Worm (Caenorhabditis elegans) whole organism, L4 larva: Measurements from ENCODE around the gene pnn-1.

Source experiments
- F37D6.2 ChIP-seq: sonication (generic microtip); optimal IDR thresholded peaks from 2 replicates; lab custom pipeline; 2016; ENCODE audit warnings: mild to moderate bottlenecking, missing genetic modification characterization, missing compliant biosample characterization
- F44E2.7 ChIP-seq: fragments of 200-800 bp; sonication (Bioruptor generic); IDR thresholded peaks from 2 replicates; pipeline ENCODE4 v2.1.2; 2022; ENCODE audit warnings: missing genetic modification characterization, missing compliant biosample characterization
- R02D3.7 ChIP-seq: fragments of 150-350 bp; sonication (generic microtip); optimal IDR thresholded peaks from 3 replicates; lab custom pipeline; 2014; ENCODE audit warnings: missing biosample characterization, missing genetic modification characterization
- T20F7.1 ChIP-seq: fragments of 200-800 bp; sonication (Bioruptor generic); optimal IDR thresholded peaks from 2 replicates; lab custom pipeline; 2018; ENCODE audit warnings: mild to moderate bottlenecking, missing genetic modification characterization, missing compliant biosample characterization
- T26A8.4 ChIP-seq: fragments of 200-800 bp; sonication (Bioruptor generic); IDR thresholded peaks from 2 replicates; pipeline ENCODE4 v1.3.6; 2022; ENCODE audit warnings: missing genetic modification characterization, missing compliant biosample characterization
- Y105C5A.15 ChIP-seq: fragments of 200-800 bp; sonication (Bioruptor generic); IDR thresholded peaks from 2 replicates; pipeline ENCODE4 v1.3.6; 2022; ENCODE audit warnings: missing genetic modification characterization, missing compliant biosample characterization
- Y48G9A.11 ChIP-seq: fragments of 200-800 bp; sonication (Bioruptor generic); IDR thresholded peaks from 2 replicates; pipeline ENCODE4 v1.3.6; 2022; ENCODE audit warnings: missing genetic modification reagents, missing genetic modification characterization, missing compliant biosample characterization
- Y5F2A.4 ChIP-seq: fragments of 200-800 bp; sonication (Bioruptor generic); optimal IDR thresholded peaks from 2 replicates; lab custom pipeline; 2018; ENCODE audit warnings: mild to moderate bottlenecking, missing genetic modification characterization, missing compliant biosample characterization
- ZK546.5 ChIP-seq, 2 experiments: sonication (generic microtip); optimal IDR thresholded peaks; 2 replicates each; lab custom pipeline; 2017; ENCODE audit warnings: missing biosample characterization in 2 of 2, missing genetic modification characterization in 2 of 2
- aha-1 ChIP-seq: fragments of 150-350 bp; peaks from one replicate; lab custom pipeline; 2014; ENCODE audit warnings: missing biosample characterization, missing genetic modification characterization
- aly-2 ChIP-seq: sonication (generic microtip); optimal IDR thresholded peaks from 2 replicates; lab custom pipeline; 2018; ENCODE audit warnings: missing biosample characterization, missing genetic modification characterization
- attf-4 ChIP-seq: sonication (generic microtip); optimal IDR thresholded peaks from 3 replicates; lab custom pipeline; 2017; ENCODE audit warnings: missing biosample characterization, missing genetic modification characterization
- ceh-28 ChIP-seq: fragments of 150-350 bp; optimal IDR thresholded peaks from 2 replicates; lab custom pipeline; 2014; ENCODE audit warnings: missing biosample characterization, missing genetic modification reagents, missing genetic modification characterization
- ceh-62 ChIP-seq: sonication (generic microtip); optimal IDR thresholded peaks from 2 replicates; lab custom pipeline; 2017; ENCODE audit warnings: missing biosample characterization, missing genetic modification characterization
- ceh-82 ChIP-seq: sonication (generic microtip); optimal IDR thresholded peaks from 2 replicates; lab custom pipeline; 2017; ENCODE audit warnings: missing biosample characterization, missing genetic modification characterization
- ces-1 ChIP-seq: fragments of 150-350 bp; sonication (generic microtip); optimal IDR thresholded peaks from 4 replicates; lab custom pipeline; 2014; ENCODE audit warnings: missing biosample characterization, missing genetic modification reagents, missing genetic modification characterization
- daf-12 ChIP-seq: fragments of 150-350 bp; optimal IDR thresholded peaks from 2 replicates; lab custom pipeline; 2014; ENCODE audit warnings: missing biosample characterization, missing genetic modification reagents, missing genetic modification characterization
- daf-8 ChIP-seq: fragments of 200-800 bp; sonication (Bioruptor generic); IDR thresholded peaks from 2 replicates; pipeline ENCODE4 v1.3.6; 2022; ENCODE audit warnings: missing genetic modification characterization, missing compliant biosample characterization
- dmd-9 ChIP-seq: fragments of 200-800 bp; sonication (Bioruptor generic); IDR thresholded peaks from 2 replicates; pipeline ENCODE4 v1.3.6; 2022; ENCODE audit warnings: missing genetic modification reagents, missing genetic modification characterization, missing compliant biosample characterization
- dpl-1 ChIP-seq: fragments of 150-350 bp; optimal IDR thresholded peaks from 2 replicates; lab custom pipeline; 2014; ENCODE audit warnings: missing biosample characterization, missing genetic modification reagents, missing genetic modification characterization
- dve-1 ChIP-seq: sonication (generic microtip); optimal IDR thresholded peaks from 2 replicates; lab custom pipeline; 2017; ENCODE audit warnings: antibody characterized with exemption, mild to moderate bottlenecking, missing genetic modification characterization, missing compliant biosample characterization; ENCODE audit not compliant: insufficient read depth
- egl-27 ChIP-seq: sonication (generic microtip); optimal IDR thresholded peaks from 3 replicates; lab custom pipeline; 2017; ENCODE audit warnings: missing biosample characterization, missing genetic modification reagents, missing genetic modification characterization
- fos-1 ChIP-seq: fragments of 150-350 bp; optimal IDR thresholded peaks from 2 replicates; lab custom pipeline; 2014; ENCODE audit warnings: missing biosample characterization, missing genetic modification characterization
- gei-8 ChIP-seq: fragments of 200-800 bp; sonication (Bioruptor generic); optimal IDR thresholded peaks from 2 replicates; lab custom pipeline; 2018; ENCODE audit warnings: mild to moderate bottlenecking, missing genetic modification characterization, missing compliant biosample characterization
- hmg-1.1 ChIP-seq: fragments of 200-800 bp; sonication (Bioruptor generic); IDR thresholded peaks from 2 replicates; pipeline ENCODE4 v1.3.6; 2022; ENCODE audit warnings: missing genetic modification reagents, missing genetic modification characterization, missing compliant biosample characterization
- lim-7 ChIP-seq: fragments of 200-800 bp; sonication (Bioruptor generic); IDR thresholded peaks from 2 replicates; pipeline ENCODE4 v1.3.6; 2022; ENCODE audit warnings: missing genetic modification characterization, missing compliant biosample characterization
- lin-38 ChIP-seq: fragments of 200-800 bp; sonication (Bioruptor generic); IDR thresholded peaks from 2 replicates; pipeline ENCODE4 v1.3.6; 2022; ENCODE audit warnings: missing genetic modification reagents, missing genetic modification characterization, missing compliant biosample characterization
- lin-39 ChIP-seq: fragments of 150-350 bp; optimal IDR thresholded peaks from 2 replicates; lab custom pipeline; 2014; ENCODE audit warnings: missing biosample characterization, missing genetic modification reagents, missing genetic modification characterization
- lsy-2 ChIP-seq, 2 experiments: fragments of 150-350 bp in 1 of 2; sonication (generic microtip) in 1 of 2; optimal IDR thresholded peaks; 2 replicates each; lab custom pipeline; 2014 to 2017; ENCODE audit warnings: missing biosample characterization in 2 of 2, missing genetic modification characterization in 2 of 2
- madf-5 ChIP-seq, 2 experiments: fragments of 200-800 bp; sonication (Bioruptor generic); IDR thresholded peaks; 2 replicates each; pipeline ENCODE4 v1.3.6; 2022; ENCODE audit warnings: missing compliant biosample characterization in 2 of 2, missing genetic modification characterization in 2 of 2
- mes-2 ChIP-seq: sonication (generic microtip); optimal IDR thresholded peaks from 2 replicates; lab custom pipeline; 2016; ENCODE audit warnings: missing genotype, mild to moderate bottlenecking, missing genetic modification characterization, missing compliant biosample characterization; ENCODE audit not compliant: poor library complexity, severe bottlenecking
- nhr-11 ChIP-seq: fragments of 150-350 bp; optimal IDR thresholded peaks from 2 replicates; lab custom pipeline; 2014; ENCODE audit warnings: missing biosample characterization, missing genetic modification characterization
- nhr-111 ChIP-seq: fragments of 200-800 bp; sonication (Bioruptor generic); optimal IDR thresholded peaks from 2 replicates; lab custom pipeline; 2018; ENCODE audit warnings: mild to moderate bottlenecking, missing genetic modification characterization, missing compliant biosample characterization
- nhr-237 ChIP-seq: sonication (generic microtip); optimal IDR thresholded peaks from 2 replicates; lab custom pipeline; 2017; ENCODE audit warnings: missing biosample characterization, missing genetic modification characterization
- nhr-25 ChIP-seq: sonication (generic microtip); optimal IDR thresholded peaks from 2 replicates; lab custom pipeline; 2017; ENCODE audit warnings: missing genetic modification characterization, mild to moderate bottlenecking, missing compliant biosample characterization, antibody characterized with exemption, moderate library complexity, borderline replicate concordance; ENCODE audit not compliant: insufficient read depth
- nhr-28 ChIP-seq: fragments of 150-350 bp; optimal IDR thresholded peaks from 2 replicates; lab custom pipeline; 2014; ENCODE audit warnings: missing biosample characterization, missing genetic modification characterization
- nhr-42 ChIP-seq: fragments of 200-800 bp; sonication (Bioruptor generic); IDR thresholded peaks from 2 replicates; pipeline ENCODE4 v1.3.6; 2022; ENCODE audit warnings: missing genetic modification characterization, missing compliant biosample characterization
- nhr-48 ChIP-seq: sonication (generic microtip); optimal IDR thresholded peaks from 2 replicates; lab custom pipeline; 2016; ENCODE audit warnings: mild to moderate bottlenecking, missing genetic modification characterization, missing compliant biosample characterization
- nhr-6 ChIP-seq: fragments of 150-350 bp; optimal IDR thresholded peaks from 2 replicates; lab custom pipeline; 2014; ENCODE audit warnings: missing biosample characterization, missing genetic modification characterization
- nhr-76 ChIP-seq: fragments of 150-350 bp; optimal IDR thresholded peaks from 2 replicates; lab custom pipeline; 2014; ENCODE audit warnings: missing biosample characterization, missing genetic modification characterization
- php-3 ChIP-seq: fragments of 200-800 bp; sonication (Bioruptor generic); IDR thresholded peaks from 2 replicates; pipeline ENCODE4 v1.3.6; 2022; ENCODE audit warnings: missing genetic modification reagents, missing genetic modification characterization, missing compliant biosample characterization
- saeg-2 ChIP-seq: fragments of 200-800 bp; sonication (Bioruptor generic); IDR thresholded peaks from 2 replicates; pipeline ENCODE4 v1.3.6; 2022; ENCODE audit warnings: missing genetic modification reagents, missing genetic modification characterization, missing compliant biosample characterization
- sdz-12 ChIP-seq: fragments of 200-800 bp; sonication (Bioruptor generic); optimal IDR thresholded peaks from 2 replicates; lab custom pipeline; 2018; ENCODE audit warnings: mild to moderate bottlenecking, missing genetic modification characterization, missing compliant biosample characterization
- skn-1 ChIP-seq: fragments of 150-350 bp; optimal IDR thresholded peaks from 2 replicates; lab custom pipeline; 2014; ENCODE audit warnings: missing biosample characterization, missing genetic modification characterization
- snpc-4 ChIP-seq: fragments of 150-350 bp; optimal IDR thresholded peaks from 2 replicates; lab custom pipeline; 2014; ENCODE audit warnings: missing biosample characterization, missing genetic modification characterization
- unc-130 ChIP-seq: sonication (generic microtip); optimal IDR thresholded peaks from 2 replicates; lab custom pipeline; 2016; ENCODE audit warnings: missing genetic modification reagents, missing genetic modification characterization, missing compliant biosample characterization
- unc-62 ChIP-seq, 3 experiments: fragments of 150-350 bp in 1 of 3; sonication (generic microtip); optimal IDR thresholded peaks in 2 of 3; peaks in 1 of 3; 1 replicate in 1 of 3; 2 replicates in 2 of 3; lab custom pipeline; 2014 to 2017; ENCODE audit warnings: missing biosample characterization in 3 of 3, missing genetic modification characterization in 3 of 3, missing genetic modification reagents in 3 of 3, missing genotype in 1 of 3
- zag-1 ChIP-seq: fragments of 150-350 bp; optimal IDR thresholded peaks from 2 replicates; lab custom pipeline; 2014; ENCODE audit warnings: missing biosample characterization, missing genetic modification characterization
- zfp-2 ChIP-seq: sonication (generic microtip); optimal IDR thresholded peaks from 2 replicates; lab custom pipeline; 2016; ENCODE audit warnings: mild to moderate bottlenecking, missing genetic modification characterization, missing compliant biosample characterization
- zip-11 ChIP-seq: fragments of 200-800 bp; sonication (Bioruptor generic); IDR thresholded peaks from 2 replicates; pipeline ENCODE4 v1.3.6; 2022; ENCODE audit warnings: missing genetic modification characterization, missing compliant biosample characterization
- ztf-11 ChIP-seq: fragments of 150-350 bp; optimal IDR thresholded peaks from 2 replicates; lab custom pipeline; 2014; ENCODE audit warnings: missing biosample characterization, missing genetic modification characterization
- ztf-7 ChIP-seq: fragments of 150-350 bp; optimal IDR thresholded peaks from 2 replicates; lab custom pipeline; 2014; ENCODE audit warnings: missing biosample characterization, missing genetic modification characterization

pnn-1 gene

DNA sequence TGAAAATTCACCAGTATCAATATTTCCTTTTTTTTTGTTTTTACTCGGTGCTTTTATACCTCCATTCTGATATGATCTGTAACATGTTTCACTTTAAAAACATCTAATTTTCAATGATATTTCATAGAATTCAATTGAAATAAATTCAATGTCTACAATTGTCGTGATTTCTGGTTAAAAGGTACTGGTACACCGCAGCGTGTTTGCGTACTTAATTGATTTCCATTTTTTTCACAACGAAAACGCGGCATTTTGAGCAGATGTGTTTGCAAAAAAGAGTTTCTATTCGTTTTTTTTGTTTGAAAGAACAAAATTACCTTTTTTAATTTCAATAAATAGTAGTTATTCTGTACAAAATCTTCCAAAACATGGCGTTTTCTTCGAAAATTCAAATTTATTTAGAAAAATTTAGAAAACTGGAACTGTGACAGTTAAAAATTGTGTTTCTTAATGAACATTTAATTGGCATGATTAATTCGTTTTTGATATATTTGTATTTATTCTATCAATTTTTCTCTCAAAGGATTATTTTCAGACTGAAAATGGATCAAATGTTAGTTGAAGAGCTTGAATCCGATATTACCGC is at the start of gene pnn-1:
Gene pnn-1, plus strand, starts transcription at position 536 of the 586 bp plus-strand sequence.
- TF ChIP-seq aha-1 (tag; lab: Kevin White, UChicago), result no peak
- TF ChIP-seq ces-1 (GFP tag; lab: Kevin White, UChicago), result no peak
- no peak for TF ChIP-seq zag-1 (tag; lab: Kevin White, UChicago)
- no peak for TF ChIP-seq fos-1
- no peak for TF ChIP-seq ceh-62 (tag; lab: Kevin White, UChicago)
- no peak for TF ChIP-seq T26A8.4 (GFP tag; lab: Robert Waterston, UW)
- no peak for TF ChIP-seq lim-7 (GFP tag; lab: Robert Waterston, UW)
- TF ChIP-seq lsy-2 (tag; optimal IDR thresholded peaks at IDR 0.05; lab: Kevin White, UChicago), result peak in 1 of 2 experiments; percentile 90
- no peak for TF ChIP-seq ztf-7 (tag; lab: Kevin White, UChicago)
- no peak for TF ChIP-seq zfp-2 (tag; lab: Kevin White, UChicago)
- TF ChIP-seq ceh-28 (tag; lab: Kevin White, UChicago), result no peak
- no peak for TF ChIP-seq php-3
- peak; percentile 50 for TF ChIP-seq dpl-1 (GFP tag; lab: Kevin White, UChicago)
- no peak for TF ChIP-seq aly-2 (tag; lab: Kevin White, UChicago)
- TF ChIP-seq lin-38 (GFP tag; lab: Robert Waterston, UW), result peak; percentile 75
- no peak for TF ChIP-seq nhr-25
- TF ChIP-seq snpc-4 (tag; lab: Kevin White, UChicago), result no peak
- no peak for TF ChIP-seq lin-39 (tag; lab: Kevin White, UChicago)
- no peak for TF ChIP-seq skn-1 (tag; lab: Kevin White, UChicago)
- peak; percentile 68 for TF ChIP-seq mes-2 (tag; lab: Kevin White, UChicago)
- no peak for TF ChIP-seq daf-12
- TF ChIP-seq nhr-11 (tag; lab: Kevin White, UChicago), result no peak
- no peak for TF ChIP-seq nhr-42
- TF ChIP-seq saeg-2 (GFP tag; lab: Robert Waterston, UW), result no peak
- TF ChIP-seq F37D6.2 (tag; lab: Kevin White, UChicago), result no peak
- no peak for TF ChIP-seq F44E2.7 (GFP tag; lab: Robert Waterston, UW)
- no peak for TF ChIP-seq unc-62 (GFP tag; optimal IDR thresholded peaks at IDR 0.05 in 1 of 2; lab: Kevin White, UChicago)
- no peak for TF ChIP-seq unc-62 (tag; optimal IDR thresholded peaks at IDR 0.05; lab: Kevin White, UChicago)
- TF ChIP-seq egl-27 (tag; lab: Kevin White, UChicago), result no peak
- TF ChIP-seq Y48G9A.11 (GFP tag; lab: Robert Waterston, UW), result no peak
- TF ChIP-seq nhr-111 (GFP tag; lab: Kevin White, UChicago), result no peak
- TF ChIP-seq T20F7.1, result peak; percentile 74
- no peak for TF ChIP-seq nhr-28
- TF ChIP-seq dmd-9 (GFP tag; lab: Robert Waterston, UW), result no peak
- TF ChIP-seq ZK546.5 (tag; optimal IDR thresholded peaks at IDR 0.05; lab: Kevin White, UChicago), result no peak
- TF ChIP-seq nhr-6, result peak; percentile 44
- TF ChIP-seq Y5F2A.4, result no peak
- no peak for TF ChIP-seq daf-8 (GFP tag; lab: Robert Waterston, UW)
- no peak for TF ChIP-seq Y105C5A.15 (GFP tag; lab: Robert Waterston, UW)
- TF ChIP-seq nhr-48 (tag; lab: Kevin White, UChicago), result no peak
- no peak for TF ChIP-seq nhr-237 (tag; lab: Kevin White, UChicago)
- TF ChIP-seq sdz-12 (GFP tag; lab: Kevin White, UChicago), result no peak
- peak; percentile 34 for TF ChIP-seq dve-1 (tag; lab: Kevin White, UChicago)
- no peak for TF ChIP-seq unc-130
- TF ChIP-seq hmg-1.1 (GFP tag; lab: Robert Waterston, UW), result no peak
- no peak for TF ChIP-seq madf-5 (GFP tag; IDR thresholded peaks at IDR 0.05; lab: Robert Waterston, UW)
- TF ChIP-seq gei-8 (GFP tag; lab: Kevin White, UChicago), result no peak
- TF ChIP-seq nhr-76 (tag; lab: Kevin White, UChicago), result no peak
- TF ChIP-seq zip-11 (GFP tag; lab: Robert Waterston, UW), result no peak
- no peak for TF ChIP-seq R02D3.7 (tag; lab: Kevin White, UChicago)
- no peak for TF ChIP-seq attf-4 (tag; lab: Kevin White, UChicago)
- TF ChIP-seq ztf-11 (tag; lab: Kevin White, UChicago), result no peak
- no peak for TF ChIP-seq ceh-82 (tag; lab: Kevin White, UChicago)
